Worm (Caenorhabditis elegans) whole organism, L1 larva: ENCODE measurements around the gene F58E6.8.

Source experiments
- ceh-63 ChIP-seq: fragments of 200-800 bp; sonication (Bioruptor generic); optimal IDR thresholded peaks from 2 replicates; lab custom pipeline; 2018; ENCODE audit warnings: mild to moderate bottlenecking, missing genetic modification characterization, missing compliant biosample characterization
- fkh-10 ChIP-seq: sonication (generic microtip); optimal IDR thresholded peaks from 2 replicates; lab custom pipeline; 2017; ENCODE audit warnings: missing biosample characterization, missing genetic modification reagents, missing genetic modification characterization
- nhr-12 ChIP-seq: sonication (generic microtip); optimal IDR thresholded peaks from 2 replicates; lab custom pipeline; 2017; ENCODE audit warnings: missing biosample characterization, missing genetic modification characterization
- nhr-28 ChIP-seq: fragments of 150-350 bp; optimal IDR thresholded peaks from 2 replicates; lab custom pipeline; 2014; ENCODE audit warnings: missing biosample characterization, missing genetic modification characterization
- nhr-71 ChIP-seq: sonication (generic microtip); optimal IDR thresholded peaks from 2 replicates; lab custom pipeline; 2016; ENCODE audit warnings: mild to moderate bottlenecking, missing genetic modification characterization, moderate library complexity, missing compliant biosample characterization
- skn-1 ChIP-seq: fragments of 150-350 bp; optimal IDR thresholded peaks from 2 replicates; lab custom pipeline; 2014; ENCODE audit warnings: missing biosample characterization, missing genetic modification characterization
- snpc-4 ChIP-seq: fragments of 150-350 bp; optimal IDR thresholded peaks from 2 replicates; lab custom pipeline; 2014; ENCODE audit warnings: missing biosample characterization, missing genetic modification characterization
- sptf-1 ChIP-seq: fragments of 150-350 bp; optimal IDR thresholded peaks from 2 replicates; lab custom pipeline; 2014; ENCODE audit warnings: missing biosample characterization, missing genetic modification characterization

DNA sequence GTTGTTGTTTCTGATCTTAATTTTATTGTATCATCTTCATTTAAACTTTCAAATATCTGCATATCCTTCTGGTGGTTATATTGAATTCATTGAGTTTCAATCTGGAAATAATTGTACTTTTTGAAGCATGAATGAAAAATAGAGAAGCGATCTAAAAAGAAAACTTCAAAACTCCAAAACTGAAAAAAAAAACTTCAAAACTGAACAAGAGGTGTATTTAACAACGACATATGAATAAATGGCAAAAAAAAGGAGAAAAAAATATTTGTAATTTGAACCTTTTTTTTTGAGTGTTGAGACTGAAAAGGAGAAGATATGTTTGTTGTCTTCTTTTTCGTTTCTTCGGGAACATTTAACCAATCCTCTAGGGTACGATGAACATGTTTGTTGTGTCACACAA is 2.3 kb upstream of the F58E6.8 start, which contains the start of gene F58E6.11:
- TF ChIP-seq nhr-28 (tag; lab: Kevin White, UChicago) (no peak), nhr-12 (tag; lab: Kevin White, UChicago) (no peak), fkh-10 (GFP tag; lab: Kevin White, UChicago) (no peak), nhr-71 (tag; lab: Kevin White, UChicago) (no peak), sptf-1 (tag; lab: Kevin White, UChicago) (no peak), ceh-63 (no peak), snpc-4 (tag; lab: Kevin White, UChicago) (no peak), skn-1 (no peak)
